Fruit fly (Drosophila melanogaster): ENCODE results near the gene CG33770.

Gene CG33770

DNA sequence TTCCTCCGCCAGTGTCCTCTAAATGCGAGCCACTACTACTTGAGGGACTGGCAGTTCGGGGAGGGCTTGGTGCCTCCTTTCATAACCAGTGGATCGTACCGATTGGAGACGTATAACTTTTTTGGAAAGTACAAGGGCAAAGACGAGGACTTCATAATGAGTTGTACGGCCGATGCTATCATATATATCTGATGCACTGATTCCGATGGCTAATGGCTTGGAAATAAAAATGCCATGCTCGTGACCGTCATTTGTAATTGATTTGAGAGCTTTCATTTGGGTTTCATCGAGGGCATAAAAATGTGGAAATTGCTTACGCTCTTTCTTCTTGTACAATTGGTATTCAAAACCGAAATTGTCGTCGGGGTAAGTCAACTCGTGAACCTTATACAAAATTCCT lies 624 bp downstream of the CG33770 start, which contains the start of gene CG33771:
CG33771 (plus strand) TSS at position 301 of the 400 bp plus-strand sequence.
- TF ChIP-seq gl (tag; optimal IDR thresholded peaks at IDR 0.05) = no peak
- TF ChIP-seq CG9948 (tag; optimal IDR thresholded peaks at IDR 0.05) = no peak
- TF ChIP-seq Snoo (tag; optimal IDR thresholded peaks at IDR 0.05) = no peak
- no peak for TF ChIP-seq rn (GFP tag; IDR thresholded peaks at IDR 0.05)
- no peak for TF ChIP-seq D1 (tag; optimal IDR thresholded peaks at IDR 0.05)
- no peak for TF ChIP-seq CG17806 (tag; optimal IDR thresholded peaks at IDR 0.05)
- TF ChIP-seq CG34367 (tag; optimal IDR thresholded peaks at IDR 0.05) = no peak
- no peak for TF ChIP-seq Ets98B (GFP tag; IDR thresholded peaks at IDR 0.05)
- TF ChIP-seq fd96Ca (GFP tag; IDR thresholded peaks at IDR 0.05) = no peak
- TF ChIP-seq CG13204 (GFP tag; optimal IDR thresholded peaks at IDR 0.05) = no peak

DNA sequence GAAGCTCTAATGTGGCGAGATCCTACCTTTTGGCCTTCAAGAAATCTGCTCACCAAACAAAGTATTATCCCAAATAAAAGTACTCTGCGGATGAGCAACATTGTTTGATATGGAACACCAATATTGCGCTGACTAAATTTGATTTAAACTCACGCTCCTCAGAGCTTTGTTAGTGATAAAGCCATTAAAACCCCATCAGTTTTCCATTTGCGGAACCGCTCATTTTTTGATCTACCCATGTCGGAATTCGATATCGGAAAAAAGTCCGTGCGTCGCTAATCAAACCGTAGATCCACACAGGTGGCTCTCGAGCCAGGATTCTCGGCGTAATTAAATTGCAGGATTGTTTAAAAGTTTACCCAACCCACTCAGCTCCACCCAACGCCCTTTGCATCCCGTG lies 4.0 kb downstream of the CG33770 start, which contains the start of gene CG33772:
CG33772 (minus strand) TSS at position 101 of the 400 bp plus-strand sequence.
- TF ChIP-seq Pif1A (GFP tag; optimal IDR thresholded peaks at IDR 0.05) = no peak
- no peak for TF ChIP-seq CG12605 (GFP tag; IDR thresholded peaks at IDR 0.05)

DNA sequence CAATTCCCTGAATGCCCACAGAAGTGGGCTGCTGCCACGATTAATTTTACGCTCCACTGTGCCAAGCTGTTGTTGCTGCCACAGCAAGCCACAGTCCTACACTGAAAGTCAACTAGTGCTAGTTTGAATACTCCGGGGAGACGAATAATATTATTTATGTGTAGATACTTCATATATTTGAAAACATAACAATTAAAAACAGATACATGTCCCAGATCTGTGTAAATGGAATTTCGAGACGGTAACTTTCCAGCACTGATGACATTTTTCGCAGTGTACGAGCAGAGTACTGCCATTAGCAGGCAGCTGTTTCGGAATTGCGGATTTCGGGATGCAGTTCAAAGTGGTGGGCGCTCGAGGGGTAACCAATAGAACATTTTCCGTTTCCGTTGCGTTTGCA lies 16.6 kb downstream of the CG33770 start:
- no peak for TF ChIP-seq CG17806 (tag; optimal IDR thresholded peaks at IDR 0.05)
- peak; percentile 28 for TF ChIP-seq CG8159 (tag; optimal IDR thresholded peaks at IDR 0.05)
- TF ChIP-seq CG9948 (tag; optimal IDR thresholded peaks at IDR 0.05) = peak; percentile 16

DNA sequence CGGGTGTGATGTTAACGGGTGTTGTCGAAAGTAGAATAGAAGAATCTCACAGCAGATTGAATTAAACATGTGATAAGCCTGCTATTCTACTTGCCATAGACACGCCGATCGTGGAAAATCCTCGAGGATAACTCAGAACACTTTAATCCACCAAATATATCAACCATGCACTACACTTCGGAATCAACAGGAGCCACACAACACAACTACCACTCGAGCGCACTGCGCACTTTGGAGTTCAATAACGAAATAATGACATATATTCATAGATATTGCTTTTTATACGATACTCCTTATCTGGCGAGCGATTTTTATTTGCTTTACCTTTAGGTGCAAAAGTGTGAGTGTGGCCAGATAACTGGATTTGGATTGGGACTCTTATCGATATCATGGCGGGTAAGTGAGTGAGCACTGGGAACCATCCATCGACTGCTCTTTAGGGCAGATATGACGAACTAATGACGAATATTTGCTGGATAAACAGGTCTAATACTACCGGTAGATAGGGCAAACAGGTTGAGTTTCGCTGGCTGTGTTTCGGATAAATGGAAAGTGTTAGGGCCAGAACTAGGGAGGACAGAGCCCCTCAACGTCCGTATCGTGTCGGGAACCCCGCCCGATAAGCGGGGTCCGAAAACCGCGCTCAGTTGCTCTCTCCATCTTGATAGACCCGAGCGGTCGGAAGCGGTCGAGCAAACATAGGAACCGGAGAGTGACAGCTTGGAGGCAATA lies 21.0 kb downstream of the CG33770 start, which contains the start of gene Jhbp6:
Jhbp6 (plus strand) TSS at position 682 of the 732 bp plus-strand sequence.
- TF ChIP-seq CG32121 (GFP tag; IDR thresholded peaks at IDR 0.05) = no peak

DNA sequence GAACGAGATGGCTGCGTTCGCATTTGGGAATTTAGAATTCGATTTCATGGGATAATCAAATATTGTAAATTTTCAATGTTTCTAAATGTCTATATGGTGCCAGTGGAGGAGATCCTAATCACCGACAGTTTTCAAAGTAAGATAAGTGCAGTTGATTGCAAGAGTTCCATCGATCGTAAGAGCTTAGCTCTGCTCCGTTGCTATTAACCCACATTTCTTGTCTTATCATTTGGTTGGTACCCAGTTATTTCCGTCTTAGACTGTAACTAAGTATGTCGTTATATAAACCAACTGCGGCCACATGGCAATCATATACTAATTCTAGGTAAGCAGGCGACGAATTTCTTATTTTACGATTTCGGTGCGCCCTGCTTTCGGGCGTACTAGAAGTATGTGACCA lies 21.7 kb downstream of the CG33770 start:
- TF ChIP-seq CG13204 (GFP tag; optimal IDR thresholded peaks at IDR 0.05) (no peak), CG14655 (GFP tag; optimal IDR thresholded peaks at IDR 0.05) (no peak), CG8301 (tag; optimal IDR thresholded peaks at IDR 0.05) (no peak), CG8159 (tag; optimal IDR thresholded peaks at IDR 0.05) (no peak), CG12605 (GFP tag; IDR thresholded peaks at IDR 0.05) (no peak), Pif1B (GFP tag; optimal IDR thresholded peaks at IDR 0.05) (no peak), D1 (tag; optimal IDR thresholded peaks at IDR 0.05) (no peak), fd96Ca (GFP tag; IDR thresholded peaks at IDR 0.05) (no peak), CG32121 (GFP tag; IDR thresholded peaks at IDR 0.05) (no peak)

DNA sequence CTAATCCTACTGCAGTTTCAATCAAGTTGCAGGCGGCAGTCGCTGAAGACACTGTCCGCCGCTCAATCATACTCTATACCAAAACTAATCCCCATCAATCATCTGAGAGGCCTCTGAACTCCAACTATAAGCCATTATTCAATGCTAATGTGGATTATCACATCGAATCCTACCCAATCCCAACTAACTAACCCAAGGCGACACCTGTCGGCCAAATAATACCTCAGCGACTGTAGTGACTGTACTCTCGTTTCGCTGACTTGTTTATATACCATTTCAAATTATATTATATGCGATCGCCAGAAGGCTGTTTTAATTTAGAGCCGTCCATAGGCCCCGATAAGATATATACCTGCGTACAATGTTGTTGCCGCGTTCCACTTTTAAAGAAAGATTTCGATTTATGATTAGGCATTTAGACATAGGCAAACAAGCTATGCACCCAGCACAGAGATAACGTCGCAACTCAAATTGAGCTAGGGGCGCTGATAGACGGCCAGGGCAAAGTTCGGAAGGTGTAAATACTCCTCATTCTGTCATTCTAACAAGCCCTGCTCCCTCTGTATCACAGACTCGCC lies 23.3 kb downstream of the CG33770 start:
- TF ChIP-seq Pif1B (GFP tag; optimal IDR thresholded peaks at IDR 0.05) (no peak), CG13204 (GFP tag; optimal IDR thresholded peaks at IDR 0.05) (no peak), CG4496 (GFP tag; IDR thresholded peaks at IDR 0.05) (no peak), CG15710 (tag; optimal IDR thresholded peaks at IDR 0.05) (no peak), CG9948 (tag; optimal IDR thresholded peaks at IDR 0.05) (no peak), fd96Ca (GFP tag; IDR thresholded peaks at IDR 0.05) (no peak), CG14655 (GFP tag; optimal IDR thresholded peaks at IDR 0.05) (no peak), gl (tag; optimal IDR thresholded peaks at IDR 0.05) (no peak), CG8301 (tag; optimal IDR thresholded peaks at IDR 0.05) (no peak), CG10348 (GFP tag; IDR thresholded peaks at IDR 0.05) (no peak), Snoo (tag; optimal IDR thresholded peaks at IDR 0.05) (no peak), CG8159 (tag; optimal IDR thresholded peaks at IDR 0.05) (no peak), CG32121 (GFP tag; IDR thresholded peaks at IDR 0.05) (no peak), CG12605 (GFP tag; IDR thresholded peaks at IDR 0.05) (no peak), EcR (GFP tag; optimal IDR thresholded peaks at IDR 0.05) (no peak), Ets98B (GFP tag; IDR thresholded peaks at IDR 0.05) (no peak), rn (GFP tag; IDR thresholded peaks at IDR 0.05) (no peak), Pif1A (GFP tag; optimal IDR thresholded peaks at IDR 0.05) (no peak)

DNA sequence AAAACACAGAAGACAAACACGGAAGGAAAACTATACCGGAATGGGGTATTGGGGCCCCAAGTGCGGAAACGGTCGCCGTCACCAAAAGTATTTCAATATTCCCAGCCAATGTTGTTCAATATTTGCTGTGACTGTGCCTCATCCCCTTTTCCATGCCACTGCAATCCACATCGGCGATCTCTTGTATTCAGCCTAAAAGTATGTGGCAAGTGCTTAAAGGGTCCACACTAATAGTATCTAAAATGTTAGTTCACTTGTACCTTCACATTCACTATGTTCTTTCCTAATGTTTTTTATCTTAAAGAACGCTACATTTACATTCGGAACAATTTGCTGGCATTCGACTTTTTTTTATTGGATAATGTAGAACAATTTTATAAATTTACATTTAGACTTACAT lies 32.5 kb downstream of the CG33770 start:
- no peak for TF ChIP-seq fd96Ca (GFP tag; IDR thresholded peaks at IDR 0.05)
- no peak for TF ChIP-seq Pif1A (GFP tag; optimal IDR thresholded peaks at IDR 0.05)
- no peak for TF ChIP-seq CG12605 (GFP tag; IDR thresholded peaks at IDR 0.05)
- TF ChIP-seq CG13204 (GFP tag; optimal IDR thresholded peaks at IDR 0.05) = no peak
- no peak for TF ChIP-seq EcR (GFP tag; optimal IDR thresholded peaks at IDR 0.05)
- TF ChIP-seq D1 (tag; optimal IDR thresholded peaks at IDR 0.05) = no peak
- no peak for TF ChIP-seq CG15710 (tag; optimal IDR thresholded peaks at IDR 0.05)
- no peak for TF ChIP-seq CG14655 (GFP tag; optimal IDR thresholded peaks at IDR 0.05)
- TF ChIP-seq CG32121 (GFP tag; IDR thresholded peaks at IDR 0.05) = no peak
- TF ChIP-seq CG34367 (tag; optimal IDR thresholded peaks at IDR 0.05) = no peak
- TF ChIP-seq CG8159 (tag; optimal IDR thresholded peaks at IDR 0.05) = no peak
- TF ChIP-seq Snoo (tag; optimal IDR thresholded peaks at IDR 0.05) = no peak
- TF ChIP-seq CG10348 (GFP tag; IDR thresholded peaks at IDR 0.05) = no peak
- no peak for TF ChIP-seq Ets98B (GFP tag; IDR thresholded peaks at IDR 0.05)
- TF ChIP-seq Pif1B (GFP tag; optimal IDR thresholded peaks at IDR 0.05) = no peak
- no peak for TF ChIP-seq gl (tag; optimal IDR thresholded peaks at IDR 0.05)
- no peak for TF ChIP-seq CG4496 (GFP tag; IDR thresholded peaks at IDR 0.05)
- TF ChIP-seq CG8301 (tag; optimal IDR thresholded peaks at IDR 0.05) = no peak
- TF ChIP-seq CG9948 (tag; optimal IDR thresholded peaks at IDR 0.05) = no peak

Measured in whole organism, pupa.